Worm (Caenorhabditis elegans): ENCODE results near the gene col-109.

DNA sequence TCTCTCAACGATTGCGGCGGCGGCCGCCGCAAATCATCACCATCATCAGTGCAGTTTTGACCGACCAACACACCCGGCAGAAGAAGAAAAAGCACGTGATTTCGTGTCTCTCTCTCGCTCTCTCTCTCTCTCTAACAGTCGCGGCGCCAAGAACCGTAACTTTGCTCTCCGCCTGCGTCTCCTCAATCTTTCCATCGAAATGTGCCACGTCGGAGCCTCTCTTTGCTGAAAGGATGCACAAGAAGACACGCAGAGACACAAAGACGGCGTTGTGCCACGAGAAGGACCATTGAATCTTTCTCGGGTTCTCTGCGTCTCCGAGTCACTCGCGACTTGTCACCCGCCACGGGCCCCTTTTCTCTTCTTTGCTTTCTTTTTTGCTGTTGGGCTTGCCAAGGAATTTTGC, 37.8 kb upstream of the col-109 start:
- TF ChIP-seq lin-13 (tag; optimal IDR thresholded peaks at IDR 0.05) (no peak), ces-1 (GFP tag; optimal IDR thresholded peaks at IDR 0.05) (peak; percentile 26), lin-32 (GFP tag; optimal IDR thresholded peaks at IDR 0.05) (no peak), tbx-8 (GFP tag; optimal IDR thresholded peaks at IDR 0.05) (no peak)
